Fruit fly (Drosophila melanogaster) whole organism, embryonic: ENCODE results near the gene CG42535.

Experiments used
- Asciz ChIP-seq: fragments of 200-800 bp; sonication (Bioruptor generic); optimal IDR thresholded peaks from 2 replicates; lab custom pipeline; 2017; ENCODE audit warnings: missing biosample characterization, mild to moderate bottlenecking, missing genetic modification characterization, missing genetic modification reagents
- Bteb2 ChIP-seq: fragments of 200-800 bp; sonication (Bioruptor generic); optimal IDR thresholded peaks from 2 replicates; lab custom pipeline; 2016; ENCODE audit warnings: missing biosample characterization, missing genetic modification characterization
- CG10543 ChIP-seq: fragments of 200-800 bp; sonication (Bioruptor generic); optimal IDR thresholded peaks from 3 replicates; lab custom pipeline; 2017; ENCODE audit warnings: missing biosample characterization, mild to moderate bottlenecking, missing genetic modification characterization, moderate library complexity
- CG11247 ChIP-seq: fragments of 200-800 bp; sonication (Bioruptor generic); IDR thresholded peaks from 2 replicates; pipeline ENCODE4 v1.3.6; 2022; ENCODE audit warnings: missing biosample characterization, missing genetic modification characterization
- CG11695 ChIP-seq: fragments of 200-800 bp; sonication (Bioruptor generic); IDR thresholded peaks from 3 replicates; pipeline ENCODE4 v1.3.6; 2022; ENCODE audit warnings: missing biosample characterization, missing genetic modification characterization
- CG12236 ChIP-seq: fragments of 200-800 bp; sonication (Bioruptor generic); optimal IDR thresholded peaks from 2 replicates; lab custom pipeline; 2016; ENCODE audit warnings: missing biosample characterization, missing genetic modification characterization
- CG13287 ChIP-seq: fragments of 200-800 bp; sonication (Bioruptor generic); IDR thresholded peaks from 2 replicates; pipeline ENCODE4 v1.3.6; 2022; ENCODE audit warnings: missing biosample characterization, missing genetic modification characterization; ENCODE audit not compliant: partially characterized antibody
- CG1603 ChIP-seq: fragments of 200-800 bp; sonication (Bioruptor generic); optimal IDR thresholded peaks from 2 replicates; lab custom pipeline; 2019; ENCODE audit warnings: missing biosample characterization, mild to moderate bottlenecking, missing genetic modification characterization, moderate library complexity
- CG16815 ChIP-seq: fragments of 200-800 bp; sonication (Bioruptor generic); optimal IDR thresholded peaks from 3 replicates; lab custom pipeline; 2017; ENCODE audit warnings: missing biosample characterization, mild to moderate bottlenecking, missing genetic modification characterization
- CG1832 ChIP-seq: fragments of 200-800 bp; sonication (Bioruptor generic); optimal IDR thresholded peaks from 2 replicates; lab custom pipeline; 2017; ENCODE audit warnings: missing biosample characterization, mild to moderate bottlenecking, missing genetic modification characterization, inconsistent platforms
- CG18619 ChIP-seq: fragments of 200-800 bp; sonication (Bioruptor generic); optimal IDR thresholded peaks from 3 replicates; lab custom pipeline; 2017; ENCODE audit warnings: missing biosample characterization, mild to moderate bottlenecking, missing genetic modification characterization
- CG2116 ChIP-seq: fragments of 200-800 bp; sonication (Bioruptor generic); optimal IDR thresholded peaks from 3 replicates; lab custom pipeline; 2018; ENCODE audit warnings: missing biosample characterization, mild to moderate bottlenecking, missing genetic modification characterization
- CG2199 ChIP-seq: fragments of 200-800 bp; sonication (Bioruptor generic); IDR thresholded peaks from 3 replicates; pipeline ENCODE4 v1.3.6; 2022; ENCODE audit warnings: missing biosample characterization, missing genetic modification characterization
- CG31388 ChIP-seq: fragments of 200-800 bp; sonication (Bioruptor generic); optimal IDR thresholded peaks from 2 replicates; lab custom pipeline; 2016; ENCODE audit warnings: missing biosample characterization, missing genetic modification characterization
- CG32767 ChIP-seq: fragments of 200-800 bp; sonication (Bioruptor generic); IDR thresholded peaks from 2 replicates; pipeline ENCODE4 v1.3.6; 2022; ENCODE audit warnings: missing biosample characterization, missing genetic modification characterization
- CG34376 ChIP-seq: fragments of 200-800 bp; sonication (Bioruptor generic); optimal IDR thresholded peaks from 2 replicates; lab custom pipeline; 2018; ENCODE audit warnings: missing biosample characterization, mild to moderate bottlenecking, missing genetic modification characterization
- CG4328 ChIP-seq: fragments of 200-800 bp; sonication (Bioruptor generic); optimal IDR thresholded peaks from 3 replicates; lab custom pipeline; 2017; ENCODE audit warnings: missing biosample characterization, missing genetic modification reagents, missing genetic modification characterization
- CG43689 ChIP-seq: fragments of 200-800 bp; sonication (Bioruptor generic); IDR thresholded peaks from 2 replicates; pipeline ENCODE4 v1.3.6; 2022; ENCODE audit warnings: missing biosample characterization, missing genetic modification characterization
- CG5180 ChIP-seq: fragments of 200-800 bp; sonication (Bioruptor generic); optimal IDR thresholded peaks from 3 replicates; lab custom pipeline; 2017; ENCODE audit warnings: missing biosample characterization, missing genetic modification characterization, mild to moderate bottlenecking, moderate library complexity, missing genetic modification reagents
- CG6175 ChIP-seq: fragments of 200-800 bp; sonication (Bioruptor generic); IDR thresholded peaks from 3 replicates; pipeline ENCODE4 v1.3.6; 2022; ENCODE audit warnings: missing biosample characterization, missing genetic modification characterization
- CG7745 ChIP-seq: fragments of 200-800 bp; sonication (Bioruptor generic); optimal IDR thresholded peaks from 2 replicates; lab custom pipeline; 2018; ENCODE audit warnings: missing biosample characterization, mild to moderate bottlenecking, missing genetic modification characterization, moderate library complexity
- CG8924 ChIP-seq: fragments of 200-800 bp; optimal IDR thresholded peaks from 3 replicates; lab custom pipeline; 2019; ENCODE audit warnings: missing biosample characterization, mild to moderate bottlenecking, missing genetic modification characterization, moderate library complexity
- CG9817 ChIP-seq: fragments of 200-800 bp; sonication (Bioruptor generic); optimal IDR thresholded peaks from 2 replicates; lab custom pipeline; 2018; ENCODE audit warnings: missing biosample characterization, mild to moderate bottlenecking, missing genetic modification characterization, moderate library complexity
- Doc2 ChIP-seq: fragments of 200-800 bp; sonication (Bioruptor generic); IDR thresholded peaks from 2 replicates; pipeline ENCODE4 v1.3.6; 2022; ENCODE audit warnings: missing biosample characterization, missing genetic modification characterization
- Doc3 ChIP-seq: fragments of 200-800 bp; sonication (Bioruptor generic); IDR thresholded peaks from 3 replicates; pipeline ENCODE4 v1.3.6; 2022; ENCODE audit warnings: missing biosample characterization, missing genetic modification characterization; ENCODE audit not compliant: partially characterized antibody
- Drgx ChIP-seq: fragments of 200-800 bp; sonication (Bioruptor generic); IDR thresholded peaks from 2 replicates; pipeline ENCODE4 v1.3.6; 2022; ENCODE audit warnings: missing biosample characterization, missing genetic modification characterization
- Elba2 ChIP-seq: fragments of 200-800 bp; sonication (Bioruptor generic); optimal IDR thresholded peaks from 3 replicates; lab custom pipeline; 2016; ENCODE audit warnings: missing biosample characterization, missing genetic modification characterization
- H15 ChIP-seq: fragments of 200-800 bp; sonication (Bioruptor generic); IDR thresholded peaks from 3 replicates; pipeline ENCODE4 v1.3.6; 2022; ENCODE audit warnings: missing biosample characterization, missing genetic modification characterization
- Hey ChIP-seq: fragments of 200-800 bp; sonication (Bioruptor generic); optimal IDR thresholded peaks from 3 replicates; lab custom pipeline; 2018; ENCODE audit warnings: missing biosample characterization, mild to moderate bottlenecking, missing genetic modification characterization
- Hr3 ChIP-seq: fragments of 200-800 bp; sonication (Bioruptor generic); optimal IDR thresholded peaks from 3 replicates; lab custom pipeline; 2016; ENCODE audit warnings: missing biosample characterization, missing genetic modification characterization
- Lim3 ChIP-seq: fragments of 200-800 bp; sonication (Bioruptor generic); IDR thresholded peaks from 2 replicates; pipeline ENCODE4 v1.3.6; 2022; ENCODE audit warnings: missing biosample characterization, missing genetic modification characterization
- Mes4 ChIP-seq: fragments of 200-800 bp; sonication (Bioruptor generic); optimal IDR thresholded peaks from 2 replicates; lab custom pipeline; 2016; ENCODE audit warnings: missing biosample characterization, missing genetic modification characterization
- Nf-YA ChIP-seq: fragments of 200-800 bp; sonication (Bioruptor generic); IDR thresholded peaks from 2 replicates; pipeline ENCODE4 v1.3.6; 2022; ENCODE audit warnings: missing biosample characterization, missing genetic modification characterization
- Rfx ChIP-seq: fragments of 200-800 bp; sonication (Bioruptor generic); IDR thresholded peaks from 2 replicates; pipeline ENCODE4 v1.3.6; 2022; ENCODE audit warnings: missing biosample characterization, missing genetic modification characterization
- Side ChIP-seq: fragments of 200-800 bp; sonication (Bioruptor generic); optimal IDR thresholded peaks from 2 replicates; lab custom pipeline; 2016; ENCODE audit warnings: missing biosample characterization, missing genetic modification characterization
- ewg ChIP-seq: fragments of 200-800 bp; sonication (Bioruptor generic); optimal IDR thresholded peaks from 3 replicates; lab custom pipeline; 2017; ENCODE audit warnings: mild to moderate bottlenecking, missing biosample characterization, missing genetic modification reagents, missing genetic modification characterization
- mam ChIP-seq: fragments of 200-800 bp; sonication (Bioruptor generic); optimal IDR thresholded peaks from 3 replicates; lab custom pipeline; 2016; ENCODE audit warnings: missing biosample characterization, missing genetic modification characterization
- nom ChIP-seq: fragments of 200-800 bp; sonication (Bioruptor generic); optimal IDR thresholded peaks from 2 replicates; lab custom pipeline; 2017; ENCODE audit warnings: missing biosample characterization, missing genetic modification characterization, mild to moderate bottlenecking, moderate library complexity, missing genetic modification reagents
- pan ChIP-seq, 4 experiments: fragments of >200 bp in 3 of 4; fragments of 200-800 bp in 1 of 4; sonication (Bioruptor generic) in 1 of 4; optimal IDR thresholded peaks in 3 of 4; IDR thresholded peaks in 1 of 4; 2 replicates each; pipeline versions ENCODE4 v1.3.6 to Lab custom; 2017 to 2022; ENCODE audit warnings: missing biosample characterization in 2 of 4, missing genetic modification characterization in 2 of 4, mixed read lengths in 1 of 4
- pnt ChIP-seq: fragments of 200-800 bp; sonication (Bioruptor generic); optimal IDR thresholded peaks from 3 replicates; lab custom pipeline; 2016; ENCODE audit warnings: missing biosample characterization, missing genetic modification characterization
- scrt ChIP-seq: fragments of 200-800 bp; sonication (Bioruptor generic); optimal IDR thresholded peaks from 2 replicates; lab custom pipeline; 2018; ENCODE audit warnings: missing biosample characterization, mild to moderate bottlenecking, missing genetic modification characterization, moderate library complexity
- sna ChIP-seq: fragments of 200-800 bp; sonication (Bioruptor generic); IDR thresholded peaks from 2 replicates; pipeline ENCODE4 v1.3.6; 2022; ENCODE audit warnings: missing biosample characterization, missing genetic modification characterization; ENCODE audit not compliant: partially characterized antibody
- stwl ChIP-seq: fragments of 200-800 bp; sonication (Bioruptor generic); optimal IDR thresholded peaks from 3 replicates; lab custom pipeline; 2018; ENCODE audit warnings: missing biosample characterization, mild to moderate bottlenecking, missing genetic modification characterization, moderate library complexity
- trh ChIP-seq: fragments of 200-800 bp; sonication (Bioruptor generic); optimal IDR thresholded peaks from 2 replicates; lab custom pipeline; 2016; ENCODE audit warnings: missing biosample characterization, missing genetic modification characterization
- ttk ChIP-seq: fragments of 200-800 bp; sonication (Bioruptor generic); IDR thresholded peaks from 2 replicates; pipeline ENCODE4 v2.1.2; 2022; ENCODE audit warnings: missing biosample characterization, missing genetic modification characterization
- twi ChIP-seq: fragments of 200-800 bp; optimal IDR thresholded peaks from 2 replicates; lab custom pipeline; 2019; ENCODE audit warnings: missing biosample characterization, mild to moderate bottlenecking, missing genetic modification characterization, moderate library complexity
- unpg ChIP-seq: fragments of 200-800 bp; sonication (Bioruptor generic); optimal IDR thresholded peaks from 3 replicates; lab custom pipeline; 2018; ENCODE audit warnings: missing biosample characterization, mild to moderate bottlenecking, missing genetic modification characterization, moderate library complexity
- zen2 ChIP-seq: fragments of 200-800 bp; sonication (Bioruptor generic); IDR thresholded peaks from 3 replicates; pipeline ENCODE4 v1.3.6; 2022; ENCODE audit warnings: missing biosample characterization, missing genetic modification characterization; ENCODE audit not compliant: partially characterized antibody

The CG42535 gene

DNA sequence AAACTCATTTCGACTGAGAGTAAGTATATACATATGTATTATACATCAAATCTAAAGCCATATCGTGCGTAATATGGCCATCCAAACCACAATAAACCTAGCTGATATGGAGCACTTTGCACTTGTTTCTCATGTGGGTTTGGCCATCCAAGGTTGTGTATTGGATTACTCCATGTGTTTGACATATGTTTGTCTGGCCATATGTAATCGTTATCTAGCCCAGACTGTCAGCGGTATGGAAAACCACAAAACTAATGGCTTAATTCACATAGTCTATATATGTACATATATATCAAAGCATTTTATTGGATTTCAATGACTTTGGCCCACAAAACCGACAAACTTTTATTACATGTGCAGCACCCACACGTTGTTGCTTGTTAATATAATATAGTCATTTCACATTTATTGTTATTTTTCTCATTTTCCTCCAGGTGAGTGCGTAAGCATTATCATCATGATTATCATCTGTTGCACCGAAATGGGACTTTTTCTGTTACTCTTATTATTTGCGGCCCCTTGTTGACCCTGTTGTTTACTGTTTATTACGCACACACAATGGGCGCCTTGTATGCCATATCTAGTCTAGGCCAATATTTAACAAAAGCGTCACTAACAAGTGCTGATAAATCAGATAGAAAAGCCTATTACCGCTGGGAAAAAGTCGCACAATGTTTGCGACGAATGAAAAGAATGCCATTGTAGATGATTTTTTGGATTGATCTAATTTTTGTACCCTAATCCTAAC is 25.9 kb upstream of the CG42535 start (continued):
- peak; percentile 45 for TF ChIP-seq trh
- TF ChIP-seq unpg (GFP tag; lab: Kevin White, UChicago) = peak; percentile 69
- peak; percentile 72 for TF ChIP-seq CG1603 (tag; lab: Kevin White, UChicago)
- no peak for TF ChIP-seq pan (optimal IDR thresholded peaks at IDR 0.05; lab: Kevin White, UChicago)
- peak in 1 of 2 experiments; percentile 62 for TF ChIP-seq pan (GFP tag; optimal IDR thresholded peaks at IDR 0.05 in 1 of 2, IDR thresholded peaks at IDR 0.05 in 1 of 2)
- TF ChIP-seq CG2116 (GFP tag; lab: Kevin White, UChicago) = peak; percentile 60
- TF ChIP-seq nom (GFP tag; lab: Kevin White, UChicago) = peak; percentile 46
- TF ChIP-seq CG12236 (GFP tag; lab: Kevin White, UChicago) = peak; percentile 74
- peak; percentile 23 for TF ChIP-seq Hr3 (GFP tag; lab: Kevin White, UChicago)
- peak; percentile 41 for TF ChIP-seq pnt
- TF ChIP-seq Side (GFP tag; lab: Kevin White, UChicago) = peak; percentile 67
- TF ChIP-seq CG43689 (GFP tag; lab: Robert Waterston, UW) = no peak
- no peak for TF ChIP-seq CG2199 (GFP tag; lab: Robert Waterston, UW)
- TF ChIP-seq CG9817 = peak; percentile 45
- no peak for TF ChIP-seq sna
- no peak for TF ChIP-seq CG6175 (GFP tag; lab: Robert Waterston, UW)
- peak; percentile 59 for TF ChIP-seq CG8924 (tag; lab: Kevin White, UChicago)
- TF ChIP-seq CG10543 = peak; percentile 27
- TF ChIP-seq H15 (GFP tag; lab: Robert Waterston, UW) = no peak
- TF ChIP-seq CG34376 (GFP tag; lab: Kevin White, UChicago) = peak; percentile 56
- no peak for TF ChIP-seq CG7745 (tag; lab: Kevin White, UChicago)
- TF ChIP-seq CG18619 (GFP tag; lab: Kevin White, UChicago) = peak; percentile 70
- peak; percentile 97 for TF ChIP-seq twi (tag; lab: Kevin White, UChicago)
- TF ChIP-seq Asciz (GFP tag; lab: Kevin White, UChicago) = peak; percentile 91
- no peak for TF ChIP-seq zen2 (GFP tag; lab: Robert Waterston, UW)
- no peak for TF ChIP-seq CG1832 (GFP tag; lab: Kevin White, UChicago)
- TF ChIP-seq stwl (tag; lab: Kevin White, UChicago) = no peak
- TF ChIP-seq CG13287 (GFP tag; lab: Robert Waterston, UW) = no peak
- no peak for TF ChIP-seq CG31388 (GFP tag; lab: Kevin White, UChicago)
- TF ChIP-seq CG16815 = no peak
- TF ChIP-seq CG32767 (GFP tag; lab: Robert Waterston, UW) = no peak
- TF ChIP-seq Rfx = peak; percentile 19; the same call in 1 of the 2 replicates
- peak; percentile 32 for TF ChIP-seq CG4328 (GFP tag; lab: Kevin White, UChicago)
- no peak for TF ChIP-seq Lim3
- TF ChIP-seq Elba2 (GFP tag; lab: Kevin White, UChicago) = no peak
- TF ChIP-seq Bteb2 (GFP tag; lab: Kevin White, UChicago) = peak; percentile 18
- peak; percentile 70 for TF ChIP-seq Mes4 (GFP tag; lab: Kevin White, UChicago)
- peak; percentile 15; the same call in 1 of the 3 replicates for TF ChIP-seq CG11695
- no peak for TF ChIP-seq CG11247
- peak; percentile 62 for TF ChIP-seq scrt (GFP tag; lab: Kevin White, UChicago)
- no peak for TF ChIP-seq Doc2 (GFP tag; lab: Robert Waterston, UW)
- TF ChIP-seq mam (GFP tag; lab: Kevin White, UChicago) = peak; percentile 38
- peak; percentile 55 for TF ChIP-seq ewg (GFP tag; lab: Kevin White, UChicago)
- TF ChIP-seq Drgx = no peak; the same call in 1 of the 2 replicates
- peak; percentile 60 for TF ChIP-seq Hey (tag; lab: Kevin White, UChicago)
- TF ChIP-seq ttk (GFP tag; lab: Robert Waterston, UW) = no peak
- TF ChIP-seq Nf-YA (GFP tag; lab: Robert Waterston, UW) = no peak
- peak; percentile 58 for TF ChIP-seq CG5180 (GFP tag; lab: Kevin White, UChicago)
- no peak for TF ChIP-seq Doc3 (GFP tag; lab: Robert Waterston, UW)
